Worm (Caenorhabditis elegans) whole organism, midembryonic: ENCODE measurements around the gene T02C1.1.

Experiments
- cog-1 ChIP-seq: sonication (generic microtip); optimal IDR thresholded peaks from 2 replicates; lab custom pipeline; 2016; ENCODE audit warnings: missing genetic modification characterization, missing compliant biosample characterization
- flt-1 ChIP-seq: fragments of 200-800 bp; sonication (Bioruptor generic); IDR thresholded peaks from 2 replicates; pipeline ENCODE4 v1.3.6; 2022; ENCODE audit warnings: missing genetic modification characterization, missing compliant biosample characterization
- med-1 ChIP-seq: sonication (generic microtip); optimal IDR thresholded peaks from 2 replicates; lab custom pipeline; 2017; ENCODE audit warnings: missing genetic modification characterization, mild to moderate bottlenecking, missing compliant biosample characterization, antibody characterized with exemption, missing genetic modification reagents; ENCODE audit not compliant: insufficient read depth
- ref-1 ChIP-seq: fragments of 200-800 bp; sonication (Bioruptor generic); conservative IDR thresholded peaks from 2 replicates; pipeline ENCODE4 v1.3.6; 2022; ENCODE audit warnings: missing genetic modification reagents, missing genetic modification characterization, missing compliant biosample characterization
- ztf-23 ChIP-seq: fragments of 200-800 bp; sonication (Bioruptor generic); IDR thresholded peaks from 2 replicates; pipeline ENCODE4 v1.3.6; 2022; ENCODE audit warnings: missing genetic modification reagents, missing genetic modification characterization, missing compliant biosample characterization

ce11 chrIII:9270183-9270582 lies 22.9 kb downstream of the T02C1.1 start:
- no peak for TF ChIP-seq cog-1
- TF ChIP-seq flt-1 (GFP tag; lab: Robert Waterston, UW) = no peak
- TF ChIP-seq ztf-23 (GFP tag; lab: Robert Waterston, UW) = no peak
- no peak for TF ChIP-seq ref-1 (GFP tag; lab: Robert Waterston, UW)
- TF ChIP-seq med-1 (GFP tag; lab: Kevin White, UChicago) = no peak
